Worm (Caenorhabditis elegans) whole organism, young adult: ENCODE results near the gene mbk-1.
A peak's percentile ranks its signal among the peaks of the same experiment; 100 is the strongest.

ENCODE experiments used
- B0261.1 ChIP-seq: sonication (generic microtip); optimal IDR thresholded peaks from 2 replicates; lab custom pipeline; 2016; ENCODE audit warnings: mild to moderate bottlenecking, missing genetic modification characterization, moderate library complexity, missing compliant biosample characterization
- C06A6.2 ChIP-seq: fragments of 200-800 bp; sonication (Bioruptor generic); conservative IDR thresholded peaks from 2 replicates; pipeline ENCODE4 v1.3.6; 2022; ENCODE audit warnings: missing genetic modification characterization, missing compliant biosample characterization
- D2030.7 ChIP-seq: fragments of 200-800 bp; sonication (Bioruptor generic); IDR thresholded peaks from 2 replicates; pipeline ENCODE4 v1.3.6; 2022; ENCODE audit warnings: missing genetic modification reagents, missing genetic modification characterization, missing compliant biosample characterization
- F10E7.11 ChIP-seq: sonication (generic microtip); optimal IDR thresholded peaks from 2 replicates; lab custom pipeline; 2017; ENCODE audit warnings: mild to moderate bottlenecking, missing genetic modification characterization, moderate library complexity, missing compliant biosample characterization
- F23B12.7 ChIP-seq: sonication (generic microtip); optimal IDR thresholded peaks from 2 replicates; lab custom pipeline; 2017; ENCODE audit warnings: missing genetic modification characterization, mild to moderate bottlenecking, missing compliant biosample characterization, antibody characterized with exemption, moderate library complexity; ENCODE audit not compliant: insufficient read depth
- F49E8.2 ChIP-seq: sonication (generic microtip); optimal IDR thresholded peaks from 3 replicates; lab custom pipeline; 2017; ENCODE audit warnings: missing genetic modification characterization, mild to moderate bottlenecking, missing compliant biosample characterization, antibody characterized with exemption, moderate library complexity; ENCODE audit not compliant: insufficient read depth
- F52B5.7 ChIP-seq: sonication (generic microtip); optimal IDR thresholded peaks from 2 replicates; lab custom pipeline; 2016; ENCODE audit warnings: mild to moderate bottlenecking, missing genetic modification characterization, missing compliant biosample characterization
- F57A8.1 ChIP-seq: fragments of 200-800 bp; sonication (Bioruptor generic); optimal IDR thresholded peaks from 2 replicates; lab custom pipeline; 2018; ENCODE audit warnings: mild to moderate bottlenecking, missing genetic modification characterization, moderate library complexity, missing compliant biosample characterization
- K12H6.12 ChIP-seq: fragments of 200-800 bp; sonication (Bioruptor generic); optimal IDR thresholded peaks from 2 replicates; lab custom pipeline; 2018; ENCODE audit warnings: mild to moderate bottlenecking, missing genetic modification characterization, missing compliant biosample characterization
- T07F8.4 ChIP-seq: sonication (generic microtip); optimal IDR thresholded peaks from 2 replicates; lab custom pipeline; 2016; ENCODE audit warnings: mild to moderate bottlenecking, missing genetic modification characterization, moderate library complexity, missing compliant biosample characterization
- Y56A3A.18 ChIP-seq: fragments of 200-800 bp; sonication (Bioruptor generic); IDR thresholded peaks from 2 replicates; pipeline ENCODE4 v1.3.6; 2022; ENCODE audit warnings: missing genetic modification reagents, missing genetic modification characterization, missing compliant biosample characterization
- ZK185.1 ChIP-seq: sonication (generic microtip); optimal IDR thresholded peaks from 2 replicates; lab custom pipeline; 2016; ENCODE audit warnings: mild to moderate bottlenecking, missing genetic modification characterization, missing compliant biosample characterization; ENCODE audit not compliant: poor library complexity, severe bottlenecking
- akir-1 ChIP-seq: fragments of 200-800 bp; sonication (Bioruptor generic); optimal IDR thresholded peaks from 2 replicates; lab custom pipeline; 2018; ENCODE audit warnings: mild to moderate bottlenecking, missing genetic modification characterization, moderate library complexity, missing compliant biosample characterization
- ama-1 ChIP-seq, 3 experiments: fragments of 150-350 bp in 1 of 3; sonication (generic microtip) in 2 of 3; optimal IDR thresholded peaks; 2 replicates each; lab custom pipeline; 2014 to 2018; ENCODE audit warnings: missing biosample characterization in 2 of 3, missing genetic modification characterization in 2 of 3, missing genetic modification reagents in 2 of 3
- athp-1 ChIP-seq: sonication (generic microtip); optimal IDR thresholded peaks from 2 replicates; lab custom pipeline; 2017; ENCODE audit warnings: mild to moderate bottlenecking, missing genetic modification characterization, missing compliant biosample characterization
- attf-6 ChIP-seq: fragments of 200-800 bp; sonication (Bioruptor generic); IDR thresholded peaks from 2 replicates; pipeline ENCODE4 v1.3.6; 2022; ENCODE audit warnings: missing genetic modification reagents, missing genetic modification characterization, missing compliant biosample characterization
- bed-1 ChIP-seq: fragments of 200-800 bp; sonication (Bioruptor generic); IDR thresholded peaks from 2 replicates; pipeline ENCODE4 v1.3.6; 2022; ENCODE audit warnings: missing genetic modification reagents, missing genetic modification characterization, missing compliant biosample characterization
- bed-2 ChIP-seq: fragments of 200-800 bp; sonication (Bioruptor generic); IDR thresholded peaks from 2 replicates; pipeline ENCODE4 v1.3.6; 2022; ENCODE audit warnings: missing genetic modification reagents, missing genetic modification characterization, missing compliant biosample characterization
- ccch-3 ChIP-seq: fragments of 200-800 bp; sonication (Bioruptor generic); optimal IDR thresholded peaks from 2 replicates; lab custom pipeline; 2018; ENCODE audit warnings: mild to moderate bottlenecking, missing genetic modification characterization, missing compliant biosample characterization
- ceh-91 ChIP-seq: fragments of 200-800 bp; sonication (Bioruptor generic); IDR thresholded peaks from 2 replicates; pipeline ENCODE4 v1.3.6; 2022; ENCODE audit warnings: missing genetic modification reagents, missing genetic modification characterization, missing compliant biosample characterization
- die-1 ChIP-seq: sonication (generic microtip); optimal IDR thresholded peaks from 2 replicates; lab custom pipeline; 2016; ENCODE audit warnings: missing genotype, mild to moderate bottlenecking, missing genetic modification characterization, missing compliant biosample characterization
- egl-44 ChIP-seq: fragments of 200-800 bp; sonication (Bioruptor generic); IDR thresholded peaks from 2 replicates; pipeline ENCODE4 v1.3.6; 2022; ENCODE audit warnings: missing genetic modification reagents, missing genetic modification characterization, missing compliant biosample characterization
- egrh-3 ChIP-seq: fragments of 200-800 bp; sonication (Bioruptor generic); IDR thresholded peaks from 2 replicates; pipeline ENCODE4 v1.3.6; 2022; ENCODE audit warnings: missing genetic modification reagents, missing genetic modification characterization, missing compliant biosample characterization
- ets-4 ChIP-seq: fragments of 200-800 bp; sonication (Bioruptor generic); optimal IDR thresholded peaks from 2 replicates; lab custom pipeline; 2018; ENCODE audit warnings: mild to moderate bottlenecking, missing genetic modification characterization, missing compliant biosample characterization
- hlh-26 ChIP-seq: fragments of 200-800 bp; sonication (Bioruptor generic); conservative IDR thresholded peaks from 2 replicates; pipeline ENCODE4 v1.3.6; 2022; ENCODE audit warnings: missing genetic modification reagents, missing genetic modification characterization, missing compliant biosample characterization
- hmg-20 ChIP-seq: fragments of 200-800 bp; sonication (Bioruptor generic); IDR thresholded peaks from 2 replicates; pipeline ENCODE4 v1.3.6; 2022; ENCODE audit warnings: missing genetic modification reagents, missing genetic modification characterization, missing compliant biosample characterization
- lag-1 ChIP-seq: fragments of 200-800 bp; sonication (Bioruptor generic); IDR thresholded peaks from 2 replicates; pipeline ENCODE4 v1.3.6; 2022; ENCODE audit warnings: missing genetic modification reagents, missing genetic modification characterization, missing compliant biosample characterization
- lin-26 ChIP-seq: fragments of 200-800 bp; sonication (Bioruptor generic); IDR thresholded peaks from 2 replicates; pipeline ENCODE4 v1.3.6; 2022; ENCODE audit warnings: missing genetic modification reagents, missing genetic modification characterization, missing compliant biosample characterization
- lin-35 ChIP-seq, 3 experiments: fragments of 150-350 bp in 2 of 3; sonication (generic microtip) in 1 of 3; optimal IDR thresholded peaks; 2 replicates each; lab custom pipeline; 2014 to 2018; ENCODE audit warnings: missing biosample characterization in 3 of 3, missing genetic modification characterization in 3 of 3, missing genetic modification reagents in 3 of 3
- madf-3 ChIP-seq: fragments of 200-800 bp; sonication (Bioruptor generic); IDR thresholded peaks from 2 replicates; pipeline ENCODE4 v1.3.6; 2022; ENCODE audit warnings: missing genetic modification reagents, missing genetic modification characterization, missing compliant biosample characterization
- madf-8 ChIP-seq: fragments of 200-800 bp; sonication (Bioruptor generic); conservative IDR thresholded peaks from 2 replicates; pipeline ENCODE4 v1.3.6; 2022; ENCODE audit warnings: missing genetic modification reagents, missing genetic modification characterization, missing compliant biosample characterization
- mcd-1 ChIP-seq: fragments of 200-800 bp; sonication (Bioruptor generic); IDR thresholded peaks from 2 replicates; pipeline ENCODE4 v1.3.6; 2022; ENCODE audit warnings: missing genetic modification reagents, missing genetic modification characterization, missing compliant biosample characterization
- mxl-1 ChIP-seq: sonication (generic microtip); optimal IDR thresholded peaks from 2 replicates; lab custom pipeline; 2016; ENCODE audit warnings: missing genetic modification characterization, missing compliant biosample characterization
- nfyb-1 ChIP-seq: fragments of 200-800 bp; sonication (Bioruptor generic); IDR thresholded peaks from 2 replicates; pipeline ENCODE4 v1.3.6; 2022; ENCODE audit warnings: missing genetic modification reagents, missing genetic modification characterization, missing compliant biosample characterization
- nhr-90 ChIP-seq: sonication (generic microtip); optimal IDR thresholded peaks from 2 replicates; lab custom pipeline; 2016; ENCODE audit warnings: missing genotype, mild to moderate bottlenecking, missing genetic modification characterization, missing compliant biosample characterization
- pbrm-1 ChIP-seq: fragments of 200-800 bp; sonication (Bioruptor generic); IDR thresholded peaks from 2 replicates; pipeline ENCODE4 v1.3.6; 2022; ENCODE audit warnings: missing genetic modification reagents, missing genetic modification characterization, missing compliant biosample characterization
- rcor-1 ChIP-seq: fragments of 200-800 bp; sonication (Bioruptor generic); IDR thresholded peaks from 2 replicates; pipeline ENCODE4 v1.3.6; 2022; ENCODE audit warnings: missing genetic modification reagents, missing genetic modification characterization, missing compliant biosample characterization
- snpc-3.4 ChIP-seq: sonication (generic microtip); optimal IDR thresholded peaks from 2 replicates; lab custom pipeline; 2017; ENCODE audit warnings: missing genetic modification characterization, mild to moderate bottlenecking, missing compliant biosample characterization, antibody characterized with exemption, moderate library complexity, missing genotype, missing genetic modification reagents
- somi-1 ChIP-seq: fragments of 200-800 bp; sonication (Bioruptor generic); optimal IDR thresholded peaks from 2 replicates; lab custom pipeline; 2018; ENCODE audit warnings: mild to moderate bottlenecking, missing genetic modification characterization, missing compliant biosample characterization
- unc-62 ChIP-seq: fragments of 150-350 bp; optimal IDR thresholded peaks from 2 replicates; lab custom pipeline; 2014; ENCODE audit warnings: missing biosample characterization, missing genetic modification reagents, missing genetic modification characterization
- xnd-1 ChIP-seq: sonication (generic microtip); optimal IDR thresholded peaks from 2 replicates; lab custom pipeline; 2016; ENCODE audit warnings: missing genotype, missing genetic modification reagents, missing genetic modification characterization, missing compliant biosample characterization
- zim-3 ChIP-seq: sonication (generic microtip); optimal IDR thresholded peaks from 2 replicates; lab custom pipeline; 2017; ENCODE audit warnings: mild to moderate bottlenecking, missing genetic modification characterization, moderate library complexity, missing compliant biosample characterization
- ztf-18 ChIP-seq: sonication (generic microtip); optimal IDR thresholded peaks from 2 replicates; lab custom pipeline; 2016; ENCODE audit warnings: missing genotype, mild to moderate bottlenecking, missing genetic modification characterization, missing compliant biosample characterization
- ztf-25 ChIP-seq: fragments of 200-800 bp; sonication (Bioruptor generic); IDR thresholded peaks from 2 replicates; pipeline ENCODE4 v1.3.6; 2022; ENCODE audit warnings: missing genetic modification reagents, missing genetic modification characterization, missing compliant biosample characterization
- ztf-26 ChIP-seq: sonication (generic microtip); optimal IDR thresholded peaks from 2 replicates; lab custom pipeline; 2017; ENCODE audit warnings: missing genetic modification characterization, missing compliant biosample characterization
- ztf-28 ChIP-seq: fragments of 200-800 bp; sonication (Bioruptor generic); IDR thresholded peaks from 2 replicates; pipeline ENCODE4 v1.3.6; 2022; ENCODE audit warnings: missing genetic modification reagents, missing genetic modification characterization, missing compliant biosample characterization
- ztf-3 ChIP-seq: fragments of 200-800 bp; sonication (Bioruptor generic); optimal IDR thresholded peaks from 2 replicates; lab custom pipeline; 2018; ENCODE audit warnings: mild to moderate bottlenecking, missing genetic modification characterization, missing compliant biosample characterization
- ztf-6 ChIP-seq: fragments of 200-800 bp; sonication (Bioruptor generic); IDR thresholded peaks from 2 replicates; pipeline ENCODE4 v1.3.6; 2022; ENCODE audit warnings: missing genetic modification reagents, missing genetic modification characterization, missing compliant biosample characterization

The mbk-1 gene

DNA sequence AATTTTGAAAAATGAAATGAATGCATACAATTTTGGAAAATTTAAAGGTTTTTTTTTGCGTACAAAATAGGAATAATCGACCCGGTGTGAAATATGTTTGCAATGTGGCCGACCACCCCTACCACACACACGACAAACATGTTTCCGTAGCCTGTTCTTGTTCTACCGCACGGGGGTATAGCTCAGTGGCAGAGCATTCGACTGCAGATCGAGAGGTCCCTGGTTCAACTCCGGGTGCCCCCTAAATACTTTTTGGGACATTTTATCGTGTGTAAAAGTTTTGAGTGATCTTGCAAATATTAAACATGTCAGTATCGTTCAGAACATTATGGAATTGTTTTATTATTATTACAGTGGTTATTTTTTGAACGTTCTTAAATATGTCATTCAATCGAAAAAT, 19.6 kb downstream of the mbk-1 start (continued):
- TF ChIP-seq ztf-25 (GFP tag; lab: Robert Waterston, UW) (peak; percentile 79; the same call in 1 of the 2 replicates), bed-2 (GFP tag; lab: Robert Waterston, UW) (no peak), die-1 (tag; lab: Kevin White, UChicago) (peak; percentile 87), ztf-6 (no peak), nhr-90 (tag; lab: Kevin White, UChicago) (peak; percentile 80), F10E7.11 (tag; lab: Kevin White, UChicago) (peak; percentile 37), nfyb-1 (peak; percentile 75; the same call in 1 of the 2 replicates), attf-6 (GFP tag; lab: Robert Waterston, UW) (peak; percentile 50; the same call in 1 of the 2 replicates), mcd-1 (GFP tag; lab: Robert Waterston, UW) (no peak; the same call in 1 of the 2 replicates), F52B5.7 (tag; lab: Kevin White, UChicago) (peak; percentile 74), hlh-26 (GFP tag; lab: Robert Waterston, UW) (no peak), D2030.7 (GFP tag; lab: Robert Waterston, UW) (0 out of 2 replicates have a peak, but pooled peaks have one; percentile 36), C06A6.2 (GFP tag; lab: Robert Waterston, UW) (peak; percentile 59; the same call in 1 of the 2 replicates), ets-4 (peak; percentile 29), ztf-26 (tag; lab: Kevin White, UChicago) (peak; percentile 42), F23B12.7 (tag; lab: Kevin White, UChicago) (peak; percentile 71), mxl-1 (tag; lab: Kevin White, UChicago) (peak; percentile 69), ZK185.1 (tag; lab: Kevin White, UChicago) (peak; percentile 77), ztf-28 (0 out of 2 replicates have a peak, but pooled peaks have one; percentile 79), zim-3 (peak; percentile 58), lag-1 (GFP tag; lab: Robert Waterston, UW) (no peak), somi-1 (peak; percentile 9), ccch-3 (no peak), lin-26 (GFP tag; lab: Robert Waterston, UW) (peak; percentile 95; the same call in 1 of the 2 replicates), egrh-3 (no peak), F49E8.2 (tag; lab: Kevin White, UChicago) (no peak), ama-1 (optimal IDR thresholded peaks at IDR 0.05; lab: Kevin White, UChicago) (no peak), ama-1 (GFP tag; optimal IDR thresholded peaks at IDR 0.05; lab: Kevin White, UChicago) (peak; percentile 34 to 64), akir-1 (GFP tag; lab: Kevin White, UChicago) (peak; percentile 65), snpc-3.4 (tag; lab: Kevin White, UChicago) (peak; percentile 84), Y56A3A.18 (GFP tag; lab: Robert Waterston, UW) (no peak; the same call in 1 of the 2 replicates), ztf-18 (tag; lab: Kevin White, UChicago) (peak; percentile 67), lin-35 (GFP tag; optimal IDR thresholded peaks at IDR 0.05; lab: Kevin White, UChicago) (peak in 1 of 3 experiments; percentile 32), madf-3 (peak; percentile 86), athp-1 (tag; lab: Kevin White, UChicago) (peak; percentile 8), ztf-3 (peak; percentile 37), ceh-91 (GFP tag; lab: Robert Waterston, UW) (no peak), unc-62 (GFP tag; lab: Kevin White, UChicago) (no peak), bed-1 (GFP tag; lab: Robert Waterston, UW) (0 out of 2 replicates have a peak, but pooled peaks have one; percentile 58), rcor-1 (GFP tag; lab: Robert Waterston, UW) (no peak), B0261.1 (tag; lab: Kevin White, UChicago) (peak; percentile 88), hmg-20 (GFP tag; lab: Robert Waterston, UW) (peak; percentile 80), F57A8.1 (GFP tag; lab: Kevin White, UChicago) (no peak), madf-8 (GFP tag; lab: Robert Waterston, UW) (no peak), K12H6.12 (tag; lab: Kevin White, UChicago) (no peak), xnd-1 (tag; lab: Kevin White, UChicago) (no peak), egl-44 (GFP tag; lab: Robert Waterston, UW) (no peak; the same call in 1 of the 2 replicates), T07F8.4 (peak; percentile 46), pbrm-1 (GFP tag; lab: Robert Waterston, UW) (peak; percentile 77)
